Fruit fly (Drosophila melanogaster) whole organism, embryonic: ENCODE measurements around the gene CG13627.

Source experiments
- CG10654 ChIP-seq: fragments of 200-800 bp; sonication (Bioruptor generic); optimal IDR thresholded peaks from 2 replicates; lab custom pipeline; 2016; ENCODE audit warnings: missing biosample characterization, missing genetic modification characterization
- CG30020 ChIP-seq: fragments of 200-800 bp; optimal IDR thresholded peaks from 2 replicates; lab custom pipeline; 2019; ENCODE audit warnings: missing biosample characterization, mild to moderate bottlenecking, missing genetic modification characterization, moderate library complexity
- CG30403 ChIP-seq: fragments of 200-800 bp; sonication (Bioruptor generic); optimal IDR thresholded peaks from 3 replicates; lab custom pipeline; 2016; ENCODE audit warnings: missing biosample characterization, missing genetic modification characterization
- CG3407 ChIP-seq: fragments of 200-800 bp; sonication (Bioruptor generic); optimal IDR thresholded peaks from 2 replicates; lab custom pipeline; 2018; ENCODE audit warnings: missing biosample characterization, mild to moderate bottlenecking, missing genetic modification characterization
- Gug ChIP-seq: fragments of 200-800 bp; sonication (Bioruptor generic); IDR thresholded peaks from 4 replicates; pipeline ENCODE4 v1.3.6; 2022; ENCODE audit warnings: missing biosample characterization, missing genetic modification characterization
- Ssrp ChIP-seq: fragments of 200-800 bp; sonication (Bioruptor generic); optimal IDR thresholded peaks from 2 replicates; lab custom pipeline; 2018; ENCODE audit warnings: missing biosample characterization, mild to moderate bottlenecking, missing genetic modification characterization, moderate library complexity
- Usf ChIP-seq: fragments of 200-800 bp; sonication (Bioruptor generic); optimal IDR thresholded peaks from 2 replicates; lab custom pipeline; 2017; ENCODE audit warnings: missing genotype, missing biosample characterization, missing genetic modification characterization
- nau ChIP-seq: fragments of 200-800 bp; sonication (Bioruptor generic); optimal IDR thresholded peaks from 3 replicates; lab custom pipeline; 2017; ENCODE audit warnings: missing biosample characterization, mild to moderate bottlenecking, missing genetic modification characterization, missing genetic modification reagents
- zfh2 ChIP-seq: fragments of 200-800 bp; sonication (Bioruptor generic); optimal IDR thresholded peaks from 2 replicates; lab custom pipeline; 2016; ENCODE audit warnings: missing biosample characterization, missing genetic modification characterization

dm6 chr3R:24726347-24726891 is 13.8 kb downstream of the CG13627 start:
- TF ChIP-seq zfh2 (GFP tag; lab: Kevin White, UChicago) (no peak), CG10654 (GFP tag; lab: Kevin White, UChicago) (no peak), Usf (no peak), CG3407 (GFP tag; lab: Kevin White, UChicago) (no peak), CG30020 (no peak), Ssrp (tag; lab: Kevin White, UChicago) (no peak), CG30403 (no peak), Gug (GFP tag; lab: Robert Waterston, UW) (no peak), nau (GFP tag; lab: Kevin White, UChicago) (no peak)
